Worm (Caenorhabditis elegans) whole organism, L3 larva: ENCODE results near the gene srsx-38.
"Not testable (repeated sequence)": the region's sequence is repeated elsewhere in the genome, so short reads cannot be mapped to it uniquely, and the experiment has no call there.

Experiments used
- R02D3.7 ChIP-seq: fragments of 150-350 bp; optimal IDR thresholded peaks from 2 replicates; lab custom pipeline; 2014; ENCODE audit warnings: missing biosample characterization, missing genetic modification characterization
- ZK546.5 ChIP-seq: sonication (generic microtip); optimal IDR thresholded peaks from 2 replicates; lab custom pipeline; 2017; ENCODE audit warnings: missing biosample characterization, missing genetic modification characterization
- aly-2 ChIP-seq: fragments of 150-350 bp; optimal IDR thresholded peaks from 2 replicates; lab custom pipeline; 2014; ENCODE audit warnings: missing biosample characterization, missing genetic modification characterization
- ama-1 ChIP-seq: fragments of 150-350 bp; optimal IDR thresholded peaks from 2 replicates; lab custom pipeline; 2018
- ceh-16 ChIP-seq: sonication (generic microtip); optimal IDR thresholded peaks from 2 replicates; lab custom pipeline; 2017; ENCODE audit warnings: missing biosample characterization, missing genetic modification characterization
- ceh-28 ChIP-seq: fragments of 150-350 bp; optimal IDR thresholded peaks from 2 replicates; lab custom pipeline; 2014; ENCODE audit warnings: missing biosample characterization, missing genetic modification reagents, missing genetic modification characterization
- ceh-82 ChIP-seq: fragments of 150-350 bp; optimal IDR thresholded peaks from 2 replicates; lab custom pipeline; 2014; ENCODE audit warnings: missing biosample characterization, missing genetic modification characterization
- daf-12 ChIP-seq: fragments of 150-350 bp; optimal IDR thresholded peaks from 2 replicates; lab custom pipeline; 2014; ENCODE audit warnings: missing biosample characterization, missing genetic modification reagents, missing genetic modification characterization
- egl-5 ChIP-seq: fragments of 150-350 bp; optimal IDR thresholded peaks from 2 replicates; lab custom pipeline; 2017; ENCODE audit warnings: missing biosample characterization, missing genetic modification reagents, missing genetic modification characterization, inconsistent platforms
- elt-1 ChIP-seq: fragments of 150-350 bp; optimal IDR thresholded peaks from 2 replicates; lab custom pipeline; 2014; ENCODE audit warnings: missing biosample characterization, missing genetic modification characterization
- elt-2 ChIP-seq: sonication (generic microtip); optimal IDR thresholded peaks from 2 replicates; lab custom pipeline; 2016; ENCODE audit warnings: missing genetic modification reagents, mild to moderate bottlenecking, missing genetic modification characterization, missing compliant biosample characterization
- fkh-2 ChIP-seq: fragments of 150-350 bp; optimal IDR thresholded peaks from 2 replicates; lab custom pipeline; 2014; ENCODE audit warnings: missing biosample characterization, missing genetic modification reagents, missing genetic modification characterization
- jun-1 ChIP-seq: fragments of 150-350 bp; optimal IDR thresholded peaks from 2 replicates; lab custom pipeline; 2014; ENCODE audit warnings: missing biosample characterization, missing genetic modification reagents, missing genetic modification characterization
- lin-15B ChIP-seq: fragments of 150-350 bp; optimal IDR thresholded peaks from 2 replicates; lab custom pipeline; 2014; ENCODE audit warnings: missing biosample characterization, missing genetic modification characterization
- lin-39 ChIP-seq: fragments of 150-350 bp; optimal IDR thresholded peaks from 2 replicates; lab custom pipeline; 2018; ENCODE audit warnings: missing biosample characterization, missing genetic modification reagents, missing genetic modification characterization
- lsy-12 ChIP-seq: sonication (generic microtip); optimal IDR thresholded peaks from 2 replicates; lab custom pipeline; 2016; ENCODE audit warnings: mild to moderate bottlenecking, missing genetic modification characterization, missing compliant biosample characterization
- mdl-1 ChIP-seq: fragments of 150-350 bp; optimal IDR thresholded peaks from 2 replicates; lab custom pipeline; 2014; ENCODE audit warnings: missing biosample characterization, missing genetic modification characterization
- mml-1 ChIP-seq: fragments of 150-350 bp; sonication (generic microtip); optimal IDR thresholded peaks from 3 replicates; lab custom pipeline; 2014; ENCODE audit warnings: missing biosample characterization, missing genetic modification characterization
- nfya-1 ChIP-seq: sonication (generic microtip); optimal IDR thresholded peaks from 2 replicates; lab custom pipeline; 2017; ENCODE audit warnings: missing genetic modification characterization, mild to moderate bottlenecking, missing compliant biosample characterization, antibody characterized with exemption, moderate library complexity; ENCODE audit not compliant: insufficient read depth
- nhr-11 ChIP-seq: fragments of 150-350 bp; optimal IDR thresholded peaks from 2 replicates; lab custom pipeline; 2014; ENCODE audit warnings: missing biosample characterization, missing genetic modification characterization
- nhr-12 ChIP-seq: fragments of 150-350 bp; optimal IDR thresholded peaks from 2 replicates; lab custom pipeline; 2014; ENCODE audit warnings: missing biosample characterization, missing genetic modification characterization
- nhr-237 ChIP-seq: fragments of 150-350 bp; optimal IDR thresholded peaks from 2 replicates; lab custom pipeline; 2014; ENCODE audit warnings: missing biosample characterization, missing genetic modification characterization
- nhr-25 ChIP-seq: sonication (generic microtip); optimal IDR thresholded peaks from 2 replicates; lab custom pipeline; 2017; ENCODE audit warnings: missing biosample characterization, missing genetic modification characterization
- nhr-67 ChIP-seq: fragments of 150-350 bp; optimal IDR thresholded peaks from 2 replicates; lab custom pipeline; 2014; ENCODE audit warnings: missing biosample characterization, missing genetic modification characterization
- nhr-77 ChIP-seq: fragments of 150-350 bp; optimal IDR thresholded peaks from 2 replicates; lab custom pipeline; 2014; ENCODE audit warnings: missing biosample characterization, missing genetic modification characterization
- pha-4 ChIP-seq: fragments of 150-350 bp; optimal IDR thresholded peaks from 2 replicates; lab custom pipeline; 2014; ENCODE audit warnings: missing biosample characterization, missing genetic modification reagents, missing genetic modification characterization
- pqm-1 ChIP-seq: fragments of 150-350 bp; optimal IDR thresholded peaks from 2 replicates; lab custom pipeline; 2017; ENCODE audit warnings: missing biosample characterization, missing genetic modification characterization, inconsistent platforms
- tbx-2 ChIP-seq: sonication (generic microtip); optimal IDR thresholded peaks from 2 replicates; lab custom pipeline; 2016; ENCODE audit warnings: mild to moderate bottlenecking, missing genetic modification characterization, missing compliant biosample characterization
- unc-62 ChIP-seq: fragments of 150-350 bp; sonication (generic microtip); optimal IDR thresholded peaks from 4 replicates; lab custom pipeline; 2014; ENCODE audit warnings: missing biosample characterization, missing genetic modification reagents, missing genetic modification characterization
- zag-1 ChIP-seq: fragments of 150-350 bp; optimal IDR thresholded peaks from 2 replicates; lab custom pipeline; 2014; ENCODE audit warnings: missing biosample characterization, missing genetic modification characterization
- ztf-11 ChIP-seq: fragments of 150-350 bp; optimal IDR thresholded peaks from 2 replicates; lab custom pipeline; 2014; ENCODE audit warnings: missing biosample characterization, missing genetic modification characterization

srsx-38 gene

DNA sequence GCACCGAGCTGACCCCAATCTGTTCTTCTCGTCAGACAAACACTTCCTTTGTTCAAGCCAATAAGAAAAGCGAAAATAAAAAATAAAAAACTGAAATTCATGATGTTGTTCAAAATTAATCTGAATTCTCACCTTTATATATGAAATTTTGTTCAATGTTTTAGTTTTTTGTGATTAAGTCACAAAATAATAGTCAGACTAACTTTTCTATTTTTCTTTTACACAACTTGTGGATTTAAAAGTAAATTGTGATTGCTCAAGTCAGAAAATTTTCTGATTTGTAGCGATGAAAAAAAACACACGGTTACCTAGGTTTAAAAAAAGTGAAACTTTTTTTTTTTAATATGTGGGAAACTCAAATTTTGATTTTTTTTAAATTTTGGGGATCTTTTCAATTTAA, 10.4 kb upstream of the srsx-38 start, which contains the start of gene abf-3:
TSS of gene abf-3 (minus strand) at position 101 of the 400 bp plus-strand sequence.
- TF ChIP-seq aly-2, result no peak
- TF ChIP-seq lin-39 (tag; lab: Kevin White, UChicago), result no peak
- TF ChIP-seq ceh-28 (tag; lab: Kevin White, UChicago), result no peak
- no peak for TF ChIP-seq nhr-12 (tag; lab: Kevin White, UChicago)
- no peak for TF ChIP-seq nfya-1 (tag; lab: Kevin White, UChicago)
- TF ChIP-seq ama-1 (lab: Kevin White, UChicago), result no peak
- no peak for TF ChIP-seq zag-1 (tag; lab: Kevin White, UChicago)
- no peak for TF ChIP-seq ztf-11 (tag; lab: Kevin White, UChicago)
- TF ChIP-seq elt-2 (tag; lab: Kevin White, UChicago), result no peak
- TF ChIP-seq nhr-25 (tag; lab: Kevin White, UChicago), result no peak
- no peak for TF ChIP-seq ceh-82 (tag; lab: Kevin White, UChicago)
- TF ChIP-seq lsy-12 (tag; lab: Kevin White, UChicago), result no peak
- no peak for TF ChIP-seq ceh-16 (tag; lab: Kevin White, UChicago)
- TF ChIP-seq jun-1, result no peak
- no peak for TF ChIP-seq mml-1 (tag; lab: Kevin White, UChicago)
- no peak for TF ChIP-seq pqm-1

DNA sequence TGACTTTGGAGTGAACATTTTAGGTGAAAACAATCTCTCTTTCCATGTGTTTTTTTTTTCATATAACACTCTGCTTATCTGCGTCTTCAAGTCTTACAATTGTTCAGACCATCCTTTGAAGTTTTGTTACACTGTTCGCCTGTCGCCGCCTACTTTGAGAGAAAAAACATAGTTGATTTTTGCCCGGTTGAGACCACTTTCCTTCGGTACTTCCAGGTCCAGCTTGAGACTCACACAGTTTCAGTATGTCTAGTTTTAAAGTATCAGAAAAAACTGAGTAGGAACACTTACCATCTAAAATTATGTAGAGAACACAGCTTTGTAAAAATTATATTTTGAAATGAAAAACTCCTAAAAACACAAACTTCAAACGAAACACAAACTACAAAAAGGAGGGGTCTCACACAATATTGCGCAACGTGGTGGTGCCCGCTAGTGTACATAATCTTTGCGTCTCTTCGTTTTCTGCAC, 8.7 kb upstream of the srsx-38 start, which contains the start of the genes fbxa-69 and F54B8.4:
TSS of gene fbxa-69 (minus strand) at position 10 of the 471 bp plus-strand sequence.
TSS of gene F54B8.4 (plus strand) at position 421 of the 471 bp plus-strand sequence.
- TF ChIP-seq nhr-237 (tag; lab: Kevin White, UChicago), result no peak

ce11 chrV:15811982-15812381, 4.7 kb upstream of the srsx-38 start, which contains the start of gene nhr-282:
Gene nhr-282, plus strand, starts transcription at chrV:15812282.
- TF ChIP-seq R02D3.7, mml-1, lin-39 (tag; lab: Kevin White, UChicago): not testable (repeated sequence)

DNA sequence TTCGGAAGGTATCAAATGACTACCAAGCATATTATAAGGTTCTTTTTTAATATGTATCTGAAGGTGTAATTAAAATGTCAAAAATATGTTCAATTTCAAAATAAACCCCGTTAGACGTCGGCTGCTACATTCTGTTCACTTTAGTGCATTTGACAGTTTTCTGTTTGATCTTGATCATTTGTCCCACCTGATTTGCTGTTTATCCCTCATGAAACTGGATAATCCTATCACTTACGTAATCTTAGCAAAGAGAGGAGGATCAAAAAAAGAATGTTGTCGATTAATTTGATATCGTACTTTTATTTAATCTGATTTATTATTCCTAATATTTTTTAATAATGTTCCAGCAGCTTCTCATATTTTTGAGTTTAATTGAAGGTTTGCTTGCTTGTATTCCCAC, 3.1 kb upstream of the srsx-38 start, which contains the start of gene F54B8.1:
TSS of gene F54B8.1 (plus strand) at position 301 of the 400 bp plus-strand sequence.
- TF ChIP-seq egl-5 (tag; lab: Kevin White, UChicago) (no peak), jun-1 (no peak), nhr-67 (tag; lab: Kevin White, UChicago) (no peak), ceh-82 (tag; lab: Kevin White, UChicago) (no peak), ceh-16 (tag; lab: Kevin White, UChicago) (no peak), pha-4 (tag; lab: Kevin White, UChicago) (no peak), daf-12 (tag; lab: Kevin White, UChicago) (no peak), fkh-2 (tag; lab: Kevin White, UChicago) (no peak), lin-15B (tag; lab: Kevin White, UChicago) (no peak), ztf-11 (tag; lab: Kevin White, UChicago) (no peak), elt-1 (tag; lab: Kevin White, UChicago) (no peak), unc-62 (GFP tag; lab: Kevin White, UChicago) (no peak)
- TF ChIP-seq, all 47 proteins: peak for 0

DNA sequence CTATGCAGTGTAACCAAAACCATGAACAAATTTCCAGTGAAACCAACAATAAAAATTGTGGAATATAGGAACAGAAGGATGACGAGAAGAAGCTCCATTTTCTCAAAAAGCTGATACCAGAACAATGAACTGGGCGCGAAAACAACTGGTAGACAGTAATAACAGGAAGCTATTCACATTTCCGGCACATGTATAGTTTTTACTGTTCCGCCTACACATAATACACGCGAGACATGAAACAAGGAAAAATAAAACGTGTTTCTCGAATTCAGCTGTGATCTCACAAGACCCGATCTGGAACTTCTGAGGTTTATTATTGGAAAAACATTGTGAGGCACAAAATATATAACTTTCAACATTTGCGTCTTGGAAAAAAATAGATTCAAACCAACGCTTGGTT, 2.2 kb upstream of the srsx-38 start, which contains the start of gene srsx-36:
TSS of gene srsx-36 (minus strand) at position 101 of the 400 bp plus-strand sequence.
- TF ChIP-seq ZK546.5 (tag; lab: Kevin White, UChicago) (no peak), aly-2 (no peak), nhr-77 (no peak), ztf-11 (tag; lab: Kevin White, UChicago) (no peak), ceh-16 (tag; lab: Kevin White, UChicago) (no peak), nhr-11 (tag; lab: Kevin White, UChicago) (no peak), tbx-2 (tag; lab: Kevin White, UChicago) (no peak), fkh-2 (tag; lab: Kevin White, UChicago) (no peak), zag-1 (tag; lab: Kevin White, UChicago) (no peak), mdl-1 (no peak), lsy-12 (tag; lab: Kevin White, UChicago) (no peak), egl-5 (tag; lab: Kevin White, UChicago) (no peak)

DNA sequence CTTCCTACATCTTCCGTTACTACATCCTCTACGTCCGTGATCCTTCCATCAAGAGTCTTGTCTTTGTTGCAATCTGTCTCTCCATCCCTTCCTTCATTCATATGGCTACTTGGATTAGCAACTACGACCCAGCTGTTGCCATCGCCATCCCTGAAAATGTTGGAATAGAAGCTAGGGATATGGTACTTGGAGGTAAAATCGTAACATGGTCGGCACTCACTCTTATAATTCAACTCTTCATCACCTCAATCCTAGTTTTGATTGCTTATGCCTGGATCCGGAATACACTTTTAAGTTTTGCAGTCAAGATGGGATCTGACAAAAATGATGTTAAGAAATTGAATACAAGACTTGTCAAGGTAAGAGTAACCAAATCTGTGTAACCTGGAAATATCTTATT, 3.6 kb downstream of the srsx-38 start, which contains the start of gene T26E4.18:
TSS of gene T26E4.18 (minus strand) at position 101 of the 400 bp plus-strand sequence.
- TF ChIP-seq pha-4 (tag; lab: Kevin White, UChicago); nhr-67 (tag; lab: Kevin White, UChicago); ama-1 (lab: Kevin White, UChicago): not testable (repeated sequence)
